Worm (Caenorhabditis elegans) whole organism, L1 larva: ENCODE data around the gene F26F2.5.

ENCODE experiments used
- C16A3.4 ChIP-seq: fragments of 150-350 bp; optimal IDR thresholded peaks from 2 replicates; lab custom pipeline; 2014; ENCODE audit warnings: missing biosample characterization, missing genetic modification characterization
- alr-1 ChIP-seq: fragments of 200-800 bp; sonication (Bioruptor generic); optimal IDR thresholded peaks from 2 replicates; lab custom pipeline; 2018; ENCODE audit warnings: borderline replicate concordance, mild to moderate bottlenecking, missing genetic modification characterization, missing compliant biosample characterization
- ama-1 ChIP-seq: fragments of 150-350 bp; optimal IDR thresholded peaks from 2 replicates; lab custom pipeline; 2014
- dpl-1 ChIP-seq, 3 experiments: fragments of 150-350 bp in 2 of 3; sonication (generic microtip) in 1 of 3; optimal IDR thresholded peaks; 2 replicates each; lab custom pipeline; 2014 to 2017; ENCODE audit warnings: missing biosample characterization in 3 of 3, missing genetic modification characterization in 3 of 3, missing genetic modification reagents in 3 of 3
- fos-1 ChIP-seq: fragments of 150-350 bp; optimal IDR thresholded peaks from 2 replicates; lab custom pipeline; 2014; ENCODE audit warnings: missing biosample characterization, missing genetic modification characterization
- lin-39 ChIP-seq: fragments of 150-350 bp; optimal IDR thresholded peaks from 2 replicates; lab custom pipeline; 2014; ENCODE audit warnings: missing biosample characterization, missing genetic modification reagents, missing genetic modification characterization
- mep-1 ChIP-seq: fragments of 150-350 bp; optimal IDR thresholded peaks from 2 replicates; lab custom pipeline; 2014; ENCODE audit warnings: missing biosample characterization, missing genetic modification characterization
- nhr-12 ChIP-seq: sonication (generic microtip); optimal IDR thresholded peaks from 2 replicates; lab custom pipeline; 2017; ENCODE audit warnings: missing biosample characterization, missing genetic modification characterization
- rnt-1 ChIP-seq: sonication (generic microtip); optimal IDR thresholded peaks from 2 replicates; lab custom pipeline; 2016; ENCODE audit warnings: mild to moderate bottlenecking, missing genetic modification characterization, moderate library complexity, missing compliant biosample characterization
- unc-62 ChIP-seq: fragments of 150-350 bp; optimal IDR thresholded peaks from 2 replicates; lab custom pipeline; 2014; ENCODE audit warnings: missing biosample characterization, missing genetic modification reagents, missing genetic modification characterization

ce11 chrV:20525816-20526459, 47.6 kb upstream of the F26F2.5 start, which contains the start of the genes srh-166 and Y38H6C.24:
- TF ChIP-seq nhr-12 (tag; lab: Kevin White, UChicago) (no peak), fos-1 (no peak), dpl-1 (GFP tag; optimal IDR thresholded peaks at IDR 0.05; lab: Kevin White, UChicago) (no peak), alr-1 (tag; lab: Kevin White, UChicago) (no peak), mep-1 (no peak), unc-62 (no peak), ama-1 (lab: Kevin White, UChicago) (no peak), rnt-1 (tag; lab: Kevin White, UChicago) (no peak), lin-39 (tag; lab: Kevin White, UChicago) (no peak), C16A3.4 (tag; lab: Kevin White, UChicago) (no peak)
